Fruit fly (Drosophila melanogaster) whole organism, adult: ENCODE results near the gene ey.
A peak's percentile ranks its signal among the peaks of the same experiment; 100 is the strongest.

Experiments used
- CG11617 ChIP-seq: fragments of 200-800 bp; sonication (Bioruptor generic); optimal IDR thresholded peaks from 2 replicates; lab custom pipeline; 2017; ENCODE audit warnings: mild to moderate bottlenecking, missing biosample characterization, missing genetic modification reagents, missing genetic modification characterization
- CG12768 ChIP-seq: fragments of 200-800 bp; sonication (Bioruptor generic); optimal IDR thresholded peaks from 2 replicates; lab custom pipeline; 2017; ENCODE audit warnings: missing biosample characterization, missing genetic modification characterization, mild to moderate bottlenecking, moderate library complexity, missing genetic modification reagents
- CG14711 ChIP-seq: fragments of 200-800 bp; sonication (Bioruptor generic); optimal IDR thresholded peaks from 2 replicates; lab custom pipeline; 2018; ENCODE audit warnings: missing biosample characterization, mild to moderate bottlenecking, missing genetic modification characterization, moderate library complexity
- CG1620 ChIP-seq: fragments of 200-800 bp; sonication (Bioruptor generic); optimal IDR thresholded peaks from 2 replicates; lab custom pipeline; 2016; ENCODE audit warnings: missing biosample characterization, missing genetic modification characterization
- CG33017 ChIP-seq: fragments of 200-800 bp; sonication (Bioruptor generic); optimal IDR thresholded peaks from 2 replicates; lab custom pipeline; 2018; ENCODE audit warnings: missing biosample characterization, mild to moderate bottlenecking, missing genetic modification characterization, moderate library complexity
- CG5204 ChIP-seq: fragments of 200-800 bp; sonication (Bioruptor generic); optimal IDR thresholded peaks from 2 replicates; lab custom pipeline; 2016; ENCODE audit warnings: missing biosample characterization, missing genetic modification characterization
- CG7045 ChIP-seq: fragments of 200-800 bp; sonication (Bioruptor generic); optimal IDR thresholded peaks from 2 replicates; lab custom pipeline; 2017; ENCODE audit warnings: missing biosample characterization, mild to moderate bottlenecking, missing genetic modification characterization
- CG7101 ChIP-seq: fragments of 200-800 bp; sonication (Bioruptor generic); optimal IDR thresholded peaks from 2 replicates; lab custom pipeline; 2018; ENCODE audit warnings: missing biosample characterization, mild to moderate bottlenecking, missing genetic modification characterization, moderate library complexity
- Clk ChIP-seq: fragments of 200-800 bp; sonication (Bioruptor generic); optimal IDR thresholded peaks from 2 replicates; lab custom pipeline; 2017; ENCODE audit warnings: missing biosample characterization, missing genetic modification characterization
- Crg-1 ChIP-seq: fragments of 200-800 bp; sonication (Bioruptor generic); optimal IDR thresholded peaks from 2 replicates; lab custom pipeline; 2016; ENCODE audit warnings: missing biosample characterization, missing genetic modification characterization
- Hr96 ChIP-seq: fragments of 200-800 bp; sonication (Bioruptor generic); optimal IDR thresholded peaks from 2 replicates; lab custom pipeline; 2016; ENCODE audit warnings: missing biosample characterization, missing genetic modification characterization
- Mnt ChIP-seq: fragments of 200-800 bp; sonication (Bioruptor generic); optimal IDR thresholded peaks from 2 replicates; lab custom pipeline; 2016; ENCODE audit warnings: missing biosample characterization, mild to moderate bottlenecking, missing genetic modification characterization
- bab1 ChIP-seq: fragments of 200-800 bp; sonication (Bioruptor generic); optimal IDR thresholded peaks from 3 replicates; lab custom pipeline; 2019; ENCODE audit warnings: missing biosample characterization, mild to moderate bottlenecking, missing genetic modification characterization, moderate library complexity
- cic ChIP-seq: fragments of 200-800 bp; sonication (Bioruptor generic); optimal IDR thresholded peaks from 2 replicates; lab custom pipeline; 2017; ENCODE audit warnings: missing biosample characterization, mild to moderate bottlenecking, missing genetic modification characterization, moderate library complexity
- cnc ChIP-seq, 2 experiments: fragments of >200 bp; optimal IDR thresholded peaks; 2 replicates each; lab custom pipeline; 2017
- kay ChIP-seq: fragments of 200-800 bp; sonication (Bioruptor generic); peaks from one replicate; lab custom pipeline; 2016; ENCODE audit warnings: missing biosample characterization, missing genetic modification characterization, borderline replicate concordance
- ovo ChIP-seq: fragments of 200-800 bp; sonication (Bioruptor generic); optimal IDR thresholded peaks from 2 replicates; lab custom pipeline; 2016; ENCODE audit warnings: missing biosample characterization, missing genetic modification characterization
- pad ChIP-seq: fragments of 200-800 bp; sonication (Bioruptor generic); optimal IDR thresholded peaks from 3 replicates; lab custom pipeline; 2017; ENCODE audit warnings: missing biosample characterization, missing genetic modification characterization, mild to moderate bottlenecking, moderate library complexity, missing genetic modification reagents
- tj ChIP-seq: fragments of 200-800 bp; sonication (Bioruptor generic); optimal IDR thresholded peaks from 3 replicates; lab custom pipeline; 2017; ENCODE audit warnings: missing biosample characterization, mild to moderate bottlenecking, missing genetic modification characterization, moderate library complexity
- toe ChIP-seq: fragments of 200-800 bp; sonication (Bioruptor generic); optimal IDR thresholded peaks from 2 replicates; lab custom pipeline; 2016; ENCODE audit warnings: missing biosample characterization, missing genetic modification characterization

Gene ey

DNA sequence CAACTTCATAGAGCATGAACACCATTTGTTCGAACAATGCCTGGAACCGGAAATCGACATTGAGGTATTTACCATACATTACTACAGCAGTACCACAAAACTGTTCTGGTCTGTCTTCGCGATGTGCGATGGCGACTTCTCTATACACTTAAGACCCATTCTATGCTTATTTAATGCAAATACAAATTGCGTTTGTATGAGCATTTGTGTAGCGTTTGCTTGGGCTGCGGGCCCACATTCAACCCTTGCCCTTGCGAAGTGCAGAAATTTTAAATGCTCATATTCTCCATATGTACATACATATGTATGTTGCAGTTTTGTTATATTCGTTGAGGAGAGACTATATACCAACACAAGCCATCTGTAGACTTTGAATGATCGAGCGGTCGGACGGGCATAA, 33.2 kb upstream of the ey start:
- TF ChIP-seq kay (peak; percentile 63), CG11617 (no peak)

dm6 chr4:670905-671419, 26.5 kb upstream of the ey start, which contains the start of gene CG11360:
TSS of gene CG11360 (plus strand) at chr4:671142.
- TF ChIP-seq CG7101 (tag; lab: Kevin White, UChicago) (peak; percentile 33), tj (GFP tag; lab: Kevin White, UChicago) (no peak), CG14711 (tag; lab: Kevin White, UChicago) (no peak), cic (GFP tag; lab: Kevin White, UChicago) (no peak)

DNA sequence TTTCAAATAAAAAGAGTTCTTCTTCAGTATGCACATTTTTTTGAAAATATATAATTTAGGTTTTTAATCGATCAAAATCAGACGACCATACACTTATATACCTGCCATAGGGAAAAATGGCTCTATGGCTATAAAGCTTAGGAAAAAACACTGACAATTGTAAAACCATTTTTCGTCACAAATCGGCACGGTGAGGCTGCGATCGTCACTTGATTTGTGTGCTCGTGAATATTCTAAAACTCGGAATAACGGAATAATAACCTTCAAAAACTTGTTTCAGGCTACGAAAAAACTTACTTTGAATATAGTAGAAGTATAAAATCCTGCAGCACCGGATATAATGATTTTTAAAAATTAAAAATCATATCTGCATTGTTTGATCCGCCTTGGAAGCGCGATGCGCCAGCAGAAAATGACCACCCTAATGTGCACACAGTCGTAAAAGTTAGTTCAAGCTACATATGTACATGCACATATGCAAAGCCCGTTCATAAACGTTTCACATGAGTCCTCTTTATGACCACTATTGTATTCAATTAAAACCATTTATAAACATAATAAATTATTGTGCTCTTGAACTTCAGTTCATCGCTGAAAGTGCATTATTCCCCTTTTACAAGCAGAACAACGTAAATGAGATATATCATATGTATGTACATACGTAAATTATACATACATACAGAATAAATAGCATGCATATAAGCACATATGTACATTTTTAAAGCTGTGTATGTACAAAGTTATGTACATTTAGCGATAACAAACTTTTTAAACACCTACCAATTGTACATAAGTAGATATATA, 2.4 kb upstream of the ey start:
- TF ChIP-seq CG5204: peak; percentile 49
- no peak for TF ChIP-seq tj (GFP tag; lab: Kevin White, UChicago)
- TF ChIP-seq CG14711 (tag; lab: Kevin White, UChicago): peak; percentile 37
- TF ChIP-seq kay: peak; percentile 99
- no peak for TF ChIP-seq CG7101 (tag; lab: Kevin White, UChicago)
- TF ChIP-seq cic (GFP tag; lab: Kevin White, UChicago): peak; percentile 18
- TF ChIP-seq CG12768 (GFP tag; lab: Kevin White, UChicago): peak; percentile 8
- TF ChIP-seq ovo: no peak
- no peak for TF ChIP-seq CG33017 (tag; lab: Kevin White, UChicago)
- TF ChIP-seq CG11617: no peak
- TF ChIP-seq pad (GFP tag; lab: Kevin White, UChicago): no peak
- TF ChIP-seq bab1 (GFP tag; lab: Kevin White, UChicago): peak; percentile 67
- TF ChIP-seq Mnt (GFP tag; lab: Kevin White, UChicago): peak; percentile 37
- no peak for TF ChIP-seq CG1620 (GFP tag; lab: Kevin White, UChicago)
- TF ChIP-seq CG7045 (GFP tag; lab: Kevin White, UChicago): no peak
- no peak for TF ChIP-seq toe (GFP tag; lab: Kevin White, UChicago)
- peak; percentile 18 for TF ChIP-seq Crg-1
- no peak for TF ChIP-seq cnc (optimal IDR thresholded peaks at IDR 0.05; lab: Kevin White, UChicago)
- TF ChIP-seq Clk: no peak
- no peak for TF ChIP-seq Hr96

DNA sequence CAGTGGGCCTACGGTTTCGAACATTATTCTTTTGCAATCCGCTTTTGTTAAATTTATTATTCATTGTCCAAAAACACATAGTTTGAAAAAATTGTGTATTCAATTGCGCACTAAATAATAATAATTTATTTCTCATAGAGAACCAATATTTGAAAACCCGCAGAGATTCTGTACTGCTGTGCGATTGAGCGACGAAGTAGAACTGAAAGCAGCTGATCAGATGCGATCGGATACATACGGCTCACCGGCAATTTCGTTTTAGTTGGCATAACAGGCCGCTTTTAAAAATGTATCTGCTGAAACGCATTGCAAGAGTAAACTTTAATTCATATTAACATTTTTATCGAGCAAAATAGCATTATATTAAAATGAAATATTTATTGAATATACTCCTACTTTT, 1.6 kb upstream of the ey start, which contains the start of gene myo:
TSS of gene myo (minus strand) at position 211 of the 400 bp plus-strand sequence.
- TF ChIP-seq kay: no peak
- TF ChIP-seq tj (GFP tag; lab: Kevin White, UChicago): no peak
- peak; percentile 13 for TF ChIP-seq Mnt (GFP tag; lab: Kevin White, UChicago)
- peak; percentile 23 for TF ChIP-seq CG1620 (GFP tag; lab: Kevin White, UChicago)
- no peak for TF ChIP-seq cic (GFP tag; lab: Kevin White, UChicago)
- no peak for TF ChIP-seq Crg-1
- peak; percentile 49 for TF ChIP-seq CG7101 (tag; lab: Kevin White, UChicago)
- no peak for TF ChIP-seq toe (GFP tag; lab: Kevin White, UChicago)
- TF ChIP-seq CG11617: peak; percentile 15
- TF ChIP-seq Hr96: no peak
- TF ChIP-seq CG7045 (GFP tag; lab: Kevin White, UChicago): no peak
- TF ChIP-seq CG12768 (GFP tag; lab: Kevin White, UChicago): peak; percentile 12
- TF ChIP-seq CG5204: no peak
- no peak for TF ChIP-seq pad (GFP tag; lab: Kevin White, UChicago)
- TF ChIP-seq CG33017 (tag; lab: Kevin White, UChicago): peak; percentile 4
- no peak for TF ChIP-seq cnc (optimal IDR thresholded peaks at IDR 0.05; lab: Kevin White, UChicago)
- TF ChIP-seq ovo: no peak
- TF ChIP-seq bab1 (GFP tag; lab: Kevin White, UChicago): peak; percentile 25
- TF ChIP-seq Clk: no peak
- no peak for TF ChIP-seq CG14711 (tag; lab: Kevin White, UChicago)

DNA sequence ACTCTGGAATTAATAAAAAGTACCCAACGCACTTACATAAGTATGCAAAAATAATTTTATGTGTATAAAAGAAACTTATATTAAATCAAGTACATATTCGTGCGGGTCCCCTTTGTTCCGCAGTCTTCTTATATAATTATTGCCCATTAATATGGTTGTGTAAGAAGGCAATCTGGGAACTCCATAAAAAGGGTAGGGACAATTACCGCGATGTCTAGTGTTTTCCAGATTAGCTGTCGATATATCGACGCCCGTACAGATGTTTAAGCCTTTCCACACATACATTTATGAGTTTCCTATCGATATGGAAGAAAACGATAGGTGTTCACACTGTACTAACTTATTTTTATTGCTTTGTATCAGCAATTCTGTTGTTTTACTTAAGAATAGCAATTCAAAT, 851 bp upstream of the ey start:
- TF ChIP-seq Hr96: no peak
- peak; percentile 40 for TF ChIP-seq CG33017 (tag; lab: Kevin White, UChicago)
- TF ChIP-seq toe (GFP tag; lab: Kevin White, UChicago): peak; percentile 49
- TF ChIP-seq cnc (optimal IDR thresholded peaks at IDR 0.05; lab: Kevin White, UChicago): no peak
- TF ChIP-seq ovo: no peak
- peak; percentile 54 for TF ChIP-seq CG5204
- TF ChIP-seq bab1 (GFP tag; lab: Kevin White, UChicago): no peak
- peak; percentile 38 for TF ChIP-seq CG7101 (tag; lab: Kevin White, UChicago)
- peak; percentile 51 for TF ChIP-seq CG1620 (GFP tag; lab: Kevin White, UChicago)
- TF ChIP-seq Crg-1: no peak
- peak; percentile 5 for TF ChIP-seq pad (GFP tag; lab: Kevin White, UChicago)
- no peak for TF ChIP-seq Clk
- TF ChIP-seq CG14711 (tag; lab: Kevin White, UChicago): peak; percentile 59
- TF ChIP-seq kay: peak; percentile 95
- TF ChIP-seq CG11617: peak; percentile 1
- TF ChIP-seq cic (GFP tag; lab: Kevin White, UChicago): no peak
- peak; percentile 37 for TF ChIP-seq tj (GFP tag; lab: Kevin White, UChicago)
- TF ChIP-seq CG12768 (GFP tag; lab: Kevin White, UChicago): no peak
- TF ChIP-seq CG7045 (GFP tag; lab: Kevin White, UChicago): peak; percentile 1
- TF ChIP-seq Mnt (GFP tag; lab: Kevin White, UChicago): peak; percentile 35

DNA sequence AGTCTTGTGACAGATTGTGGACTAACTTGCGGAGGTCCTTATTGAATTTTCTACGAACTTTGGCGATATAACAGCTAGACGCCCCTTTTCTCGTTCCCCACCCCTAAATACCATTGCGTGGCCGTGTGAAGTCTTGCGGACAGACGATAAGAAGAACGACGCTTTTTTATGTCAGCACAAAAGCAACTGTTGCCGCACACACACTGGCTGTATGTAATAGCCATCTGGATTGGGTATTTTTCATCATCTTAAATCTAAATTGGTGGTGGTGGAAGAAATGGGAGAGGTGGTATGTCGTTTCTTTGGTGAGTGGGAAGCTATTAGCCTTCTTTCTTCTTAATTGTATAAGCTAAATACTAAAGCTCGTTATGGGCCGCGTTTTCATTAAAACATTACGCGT, 4.5 kb downstream of the ey start:
- TF ChIP-seq CG5204: no peak
- TF ChIP-seq cnc (optimal IDR thresholded peaks at IDR 0.05; lab: Kevin White, UChicago): no peak
- no peak for TF ChIP-seq toe (GFP tag; lab: Kevin White, UChicago)
- no peak for TF ChIP-seq tj (GFP tag; lab: Kevin White, UChicago)
- TF ChIP-seq CG7045 (GFP tag; lab: Kevin White, UChicago): no peak
- TF ChIP-seq pad (GFP tag; lab: Kevin White, UChicago): no peak
- no peak for TF ChIP-seq CG1620 (GFP tag; lab: Kevin White, UChicago)
- no peak for TF ChIP-seq Crg-1
- TF ChIP-seq CG12768 (GFP tag; lab: Kevin White, UChicago): no peak
- no peak for TF ChIP-seq CG7101 (tag; lab: Kevin White, UChicago)
- TF ChIP-seq CG11617: no peak
- no peak for TF ChIP-seq kay
